Fruit fly (Drosophila melanogaster): ENCODE measurements around the gene Tao.

Tao gene

dm6 chrX:19601644-19602043, 22.0 kb upstream of the Tao start, which contains the start of gene CG14220:
CG14220 (minus strand) TSS chrX:19601851.
- TF ChIP-seq CG17801 (GFP tag; optimal IDR thresholded peaks at IDR 0.05; ENCODE audit: partially characterized antibody): peak; percentile 69

dm6 chrX:19598503-19598902, 18.9 kb upstream of the Tao start:
- no peak for TF ChIP-seq CG17801 (GFP tag; optimal IDR thresholded peaks at IDR 0.05; ENCODE audit: partially characterized antibody)

- peak; percentile 91 for TF ChIP-seq CG17801 (GFP tag; optimal IDR thresholded peaks at IDR 0.05; ENCODE audit: partially characterized antibody)
Measured at dm6 chrX:19597684-19598363, 18.2 kb upstream of the Tao start, which contains the start of gene RpS10b. RpS10b (plus strand) TSS chrX:19598031.

- no peak for TF ChIP-seq CG17801 (GFP tag; optimal IDR thresholded peaks at IDR 0.05; ENCODE audit: partially characterized antibody)
Measured at dm6 chrX:19595862-19596261, 16.3 kb upstream of the Tao start.

- no peak for TF ChIP-seq CG17801 (GFP tag; optimal IDR thresholded peaks at IDR 0.05; ENCODE audit: partially characterized antibody)
Measured at dm6 chrX:19592309-19592708, 12.7 kb upstream of the Tao start, which contains the start of gene CG14205. CG14205 (plus strand) TSS chrX:19592609.

dm6 chrX:19590579-19590978, 11.0 kb upstream of the Tao start:
- no peak for TF ChIP-seq CG17801 (GFP tag; optimal IDR thresholded peaks at IDR 0.05; ENCODE audit: partially characterized antibody)

dm6 chrX:19590070-19590469, 10.5 kb upstream of the Tao start, which contains the start of gene CG14219:
CG14219 (minus strand) TSS chrX:19590170.
- no peak for TF ChIP-seq CG17801 (GFP tag; optimal IDR thresholded peaks at IDR 0.05; ENCODE audit: partially characterized antibody)

- TF ChIP-seq CG17801 (GFP tag; optimal IDR thresholded peaks at IDR 0.05; ENCODE audit: partially characterized antibody): no peak
Measured at dm6 chrX:19585142-19585541, 5.5 kb upstream of the Tao start.

- no peak for TF ChIP-seq CG17801 (GFP tag; optimal IDR thresholded peaks at IDR 0.05; ENCODE audit: partially characterized antibody)
Measured at dm6 chrX:19583317-19583716, 3.7 kb upstream of the Tao start, which contains the start of gene CG14204. CG14204 (plus strand) TSS chrX:19583617.

- TF ChIP-seq CG17801 (GFP tag; optimal IDR thresholded peaks at IDR 0.05; ENCODE audit: partially characterized antibody): no peak
Measured at dm6 chrX:19582732-19583131, 3.1 kb upstream of the Tao start.

dm6 chrX:19581881-19582280, 2.3 kb upstream of the Tao start, which contains the start of gene CG14218:
CG14218 (minus strand) TSS chrX:19581981.
- no peak for TF ChIP-seq CG17801 (GFP tag; optimal IDR thresholded peaks at IDR 0.05; ENCODE audit: partially characterized antibody)

dm6 chrX:19578908-19579647, 522 bp downstream of the Tao start:
- TF ChIP-seq CG17801 (GFP tag; optimal IDR thresholded peaks at IDR 0.05; ENCODE audit: partially characterized antibody): peak; percentile 31

dm6 chrX:19577940-19578632, 1.5 kb downstream of the Tao start:
- TF ChIP-seq CG17801 (GFP tag; optimal IDR thresholded peaks at IDR 0.05; ENCODE audit: partially characterized antibody): peak; percentile 28

- no peak for TF ChIP-seq CG17801 (GFP tag; optimal IDR thresholded peaks at IDR 0.05; ENCODE audit: partially characterized antibody)
Measured at dm6 chrX:19573687-19574086, 5.9 kb downstream of the Tao start.

dm6 chrX:19565714-19566316, 13.8 kb downstream of the Tao start, which contains the start of the genes Grip84 and car:
Grip84 (minus strand) TSS chrX:19565764.
car (plus strand) TSS chrX:19566019.
- no peak for TF ChIP-seq CG17801 (GFP tag; optimal IDR thresholded peaks at IDR 0.05; ENCODE audit: partially characterized antibody)
